Fruit fly (Drosophila melanogaster) whole organism, embryonic: ENCODE results near the gene CG5521.
A peak's percentile ranks its signal among the peaks of the same experiment; 100 is the strongest.

Experiments
- ATbp ChIP-seq: fragments of 200-800 bp; sonication (Bioruptor generic); optimal IDR thresholded peaks from 2 replicates; lab custom pipeline; 2017; ENCODE audit warnings: missing biosample characterization, mild to moderate bottlenecking, missing genetic modification characterization, missing genetic modification reagents
- Adf1 ChIP-seq: fragments of 200-800 bp; sonication (Bioruptor generic); IDR thresholded peaks from 2 replicates; pipeline ENCODE4 v1.3.6; 2022; ENCODE audit warnings: missing biosample characterization, missing genetic modification characterization
- Aef1 ChIP-seq: fragments of 200-800 bp; sonication (Bioruptor generic); IDR thresholded peaks from 3 replicates; pipeline ENCODE4 v1.3.6; 2022; ENCODE audit warnings: missing biosample characterization, missing genetic modification characterization
- Bgb ChIP-seq: fragments of 200-800 bp; sonication (Bioruptor generic); IDR thresholded peaks from 2 replicates; pipeline ENCODE4 v1.3.6; 2022; ENCODE audit warnings: missing biosample characterization, missing genetic modification characterization; ENCODE audit not compliant: partially characterized antibody
- CG1024 ChIP-seq: fragments of 200-800 bp; sonication (Bioruptor generic); IDR thresholded peaks from 2 replicates; pipeline ENCODE4 v1.3.6; 2022; ENCODE audit warnings: missing biosample characterization, missing genetic modification characterization
- CG10543 ChIP-seq: fragments of 200-800 bp; sonication (Bioruptor generic); optimal IDR thresholded peaks from 3 replicates; lab custom pipeline; 2017; ENCODE audit warnings: missing biosample characterization, mild to moderate bottlenecking, missing genetic modification characterization, moderate library complexity
- CG11093 ChIP-seq: fragments of 200-800 bp; sonication (Bioruptor generic); IDR thresholded peaks from 3 replicates; pipeline ENCODE4 v1.3.6; 2022; ENCODE audit warnings: missing biosample characterization, missing genetic modification characterization
- CG1233 ChIP-seq: fragments of 200-800 bp; sonication (Bioruptor generic); optimal IDR thresholded peaks from 4 replicates; lab custom pipeline; 2018; ENCODE audit warnings: missing biosample characterization, mild to moderate bottlenecking, missing genetic modification characterization
- CG12659 ChIP-seq: fragments of 200-800 bp; sonication (Bioruptor generic); optimal IDR thresholded peaks from 3 replicates; lab custom pipeline; 2017; ENCODE audit warnings: mild to moderate bottlenecking, missing biosample characterization, missing genetic modification reagents, missing genetic modification characterization
- CG13287 ChIP-seq: fragments of 200-800 bp; sonication (Bioruptor generic); IDR thresholded peaks from 2 replicates; pipeline ENCODE4 v1.3.6; 2022; ENCODE audit warnings: missing biosample characterization, missing genetic modification characterization; ENCODE audit not compliant: partially characterized antibody
- CG13624 ChIP-seq: fragments of 200-800 bp; sonication (Bioruptor generic); optimal IDR thresholded peaks from 2 replicates; lab custom pipeline; 2016; ENCODE audit warnings: missing biosample characterization, missing genetic modification characterization
- CG14667 ChIP-seq: fragments of 200-800 bp; sonication (Bioruptor generic); IDR thresholded peaks from 2 replicates; pipeline ENCODE4 v1.3.6; 2022; ENCODE audit warnings: missing biosample characterization, missing genetic modification characterization
- CG14710 ChIP-seq: fragments of 200-800 bp; sonication (Bioruptor generic); optimal IDR thresholded peaks from 3 replicates; lab custom pipeline; 2019; ENCODE audit warnings: missing biosample characterization, mild to moderate bottlenecking, missing genetic modification characterization, moderate library complexity
- CG15011 ChIP-seq: fragments of 200-800 bp; sonication (Bioruptor generic); optimal IDR thresholded peaks from 3 replicates; lab custom pipeline; 2018; ENCODE audit warnings: missing biosample characterization, mild to moderate bottlenecking, missing genetic modification characterization
- CG15514 ChIP-seq: fragments of 200-800 bp; sonication (Bioruptor generic); optimal IDR thresholded peaks from 3 replicates; lab custom pipeline; 2017; ENCODE audit warnings: missing biosample characterization, missing genetic modification characterization, mild to moderate bottlenecking, moderate library complexity, missing genetic modification reagents
- CG1603 ChIP-seq: fragments of 200-800 bp; sonication (Bioruptor generic); optimal IDR thresholded peaks from 2 replicates; lab custom pipeline; 2019; ENCODE audit warnings: missing biosample characterization, mild to moderate bottlenecking, missing genetic modification characterization, moderate library complexity
- CG17802 ChIP-seq: fragments of 200-800 bp; sonication (Bioruptor generic); optimal IDR thresholded peaks from 2 replicates; lab custom pipeline; 2018; ENCODE audit warnings: missing biosample characterization, mild to moderate bottlenecking, missing genetic modification characterization, moderate library complexity
- CG18619 ChIP-seq: fragments of 200-800 bp; sonication (Bioruptor generic); optimal IDR thresholded peaks from 3 replicates; lab custom pipeline; 2017; ENCODE audit warnings: missing biosample characterization, mild to moderate bottlenecking, missing genetic modification characterization
- CG2199 ChIP-seq: fragments of 200-800 bp; sonication (Bioruptor generic); IDR thresholded peaks from 3 replicates; pipeline ENCODE4 v1.3.6; 2022; ENCODE audit warnings: missing biosample characterization, missing genetic modification characterization
- CG32532 ChIP-seq: fragments of 200-800 bp; sonication (Bioruptor generic); IDR thresholded peaks from 2 replicates; pipeline ENCODE4 v1.3.6; 2022; ENCODE audit warnings: missing biosample characterization, missing genetic modification characterization
- CG32772 ChIP-seq: fragments of 200-800 bp; sonication (Bioruptor generic); IDR thresholded peaks from 2 replicates; pipeline ENCODE4 v1.3.6; 2022; ENCODE audit warnings: missing biosample characterization, missing genetic modification characterization
- CG34376 ChIP-seq: fragments of 200-800 bp; sonication (Bioruptor generic); optimal IDR thresholded peaks from 2 replicates; lab custom pipeline; 2018; ENCODE audit warnings: missing biosample characterization, mild to moderate bottlenecking, missing genetic modification characterization
- CG7839 ChIP-seq: fragments of 200-800 bp; sonication (Bioruptor generic); optimal IDR thresholded peaks from 3 replicates; lab custom pipeline; 2018; ENCODE audit warnings: missing biosample characterization, mild to moderate bottlenecking, missing genetic modification characterization, moderate library complexity
- CG9932 ChIP-seq: fragments of 200-800 bp; sonication (Bioruptor generic); IDR thresholded peaks from 2 replicates; pipeline ENCODE4 v1.3.6; 2022; ENCODE audit warnings: missing biosample characterization, missing genetic modification characterization
- D19A ChIP-seq: fragments of 200-800 bp; optimal IDR thresholded peaks from 3 replicates; lab custom pipeline; 2019; ENCODE audit warnings: missing biosample characterization, mild to moderate bottlenecking, missing genetic modification characterization, moderate library complexity
- E2f2 ChIP-seq: fragments of 200-800 bp; sonication (Bioruptor generic); IDR thresholded peaks from 2 replicates; pipeline ENCODE4 v1.3.6; 2022; ENCODE audit warnings: missing biosample characterization, missing genetic modification characterization
- Fer2 ChIP-seq: fragments of 200-800 bp; sonication (Bioruptor generic); optimal IDR thresholded peaks from 2 replicates; lab custom pipeline; 2018; ENCODE audit warnings: missing biosample characterization, mild to moderate bottlenecking, missing genetic modification characterization, moderate library complexity
- HLH4C ChIP-seq: fragments of 200-800 bp; sonication (Bioruptor generic); IDR thresholded peaks from 3 replicates; pipeline ENCODE4 v1.3.6; 2022; ENCODE audit warnings: missing biosample characterization, missing genetic modification characterization; ENCODE audit not compliant: partially characterized antibody
- MBD-R2 ChIP-seq: fragments of 200-800 bp; sonication (Bioruptor generic); IDR thresholded peaks from 2 replicates; pipeline ENCODE4 v1.3.6; 2022; ENCODE audit warnings: missing biosample characterization, missing genetic modification characterization
- Neu2 ChIP-seq: fragments of 200-800 bp; sonication (Bioruptor generic); optimal IDR thresholded peaks from 3 replicates; lab custom pipeline; 2016; ENCODE audit warnings: missing biosample characterization, missing genetic modification characterization, borderline replicate concordance
- Nf-YC ChIP-seq: fragments of 200-800 bp; optimal IDR thresholded peaks from 3 replicates; lab custom pipeline; 2019; ENCODE audit warnings: missing biosample characterization, mild to moderate bottlenecking, missing genetic modification characterization, moderate library complexity
- Scr ChIP-seq: fragments of 200-800 bp; sonication (Bioruptor generic); IDR thresholded peaks from 2 replicates; pipeline ENCODE4 v1.3.6; 2022; ENCODE audit warnings: missing biosample characterization, missing genetic modification characterization; ENCODE audit not compliant: partially characterized antibody
- Sry-β ChIP-seq: fragments of 200-800 bp; sonication (Bioruptor generic); optimal IDR thresholded peaks from 2 replicates; lab custom pipeline; 2018; ENCODE audit warnings: missing biosample characterization, mild to moderate bottlenecking, missing genetic modification characterization, moderate library complexity
- Stat92E ChIP-seq, 3 experiments: fragments of >200 bp in 2 of 3; fragments of 200-800 bp in 1 of 3; sonication (Bioruptor generic) in 1 of 3; optimal IDR thresholded peaks; 2 replicates each; lab custom pipeline; 2017 to 2019; ENCODE audit warnings: missing biosample characterization in 3 of 3, missing genetic modification characterization in 3 of 3, mild to moderate bottlenecking in 1 of 3, moderate library complexity in 1 of 3
- Taf1 ChIP-seq: fragments of 200-800 bp; sonication (Bioruptor generic); IDR thresholded peaks from 2 replicates; pipeline ENCODE4 v1.3.6; 2022; ENCODE audit warnings: missing biosample characterization, missing genetic modification characterization
- YL-1 ChIP-seq: fragments of 200-800 bp; sonication (Bioruptor generic); optimal IDR thresholded peaks from 3 replicates; lab custom pipeline; 2017; ENCODE audit warnings: missing biosample characterization, mild to moderate bottlenecking, missing genetic modification characterization
- amos ChIP-seq: fragments of 200-800 bp; sonication (Bioruptor generic); IDR thresholded peaks from 2 replicates; pipeline ENCODE4 v1.3.6; 2022; ENCODE audit warnings: missing biosample characterization, missing genetic modification characterization; ENCODE audit not compliant: partially characterized antibody
- ara ChIP-seq: fragments of 200-800 bp; sonication (Bioruptor generic); IDR thresholded peaks from 2 replicates; pipeline ENCODE4 v1.3.6; 2022; ENCODE audit warnings: missing biosample characterization, missing genetic modification characterization
- bbx ChIP-seq: fragments of 200-800 bp; sonication (Bioruptor generic); IDR thresholded peaks from 2 replicates; pipeline ENCODE4 v1.3.6; 2022; ENCODE audit warnings: missing biosample characterization, missing genetic modification characterization; ENCODE audit not compliant: partially characterized antibody
- her ChIP-seq: fragments of 200-800 bp; sonication (Bioruptor generic); optimal IDR thresholded peaks from 2 replicates; lab custom pipeline; 2016; ENCODE audit warnings: missing biosample characterization, missing genetic modification characterization
- hkb ChIP-seq, 2 experiments: fragments of 200-800 bp in 1 of 2; fragments of >200 bp in 1 of 2; sonication (Bioruptor generic) in 1 of 2; IDR thresholded peaks in 1 of 2; optimal IDR thresholded peaks in 1 of 2; 2 replicates each; pipeline versions ENCODE4 v1.3.6 to Lab custom; 2017 to 2022; ENCODE audit warnings: missing biosample characterization in 1 of 2, missing genetic modification characterization in 1 of 2
- ind ChIP-seq: fragments of 200-800 bp; sonication (Bioruptor generic); optimal IDR thresholded peaks from 3 replicates; lab custom pipeline; 2016; ENCODE audit warnings: missing biosample characterization, missing genetic modification characterization
- nmo ChIP-seq: fragments of 200-800 bp; sonication (Bioruptor generic); optimal IDR thresholded peaks from 2 replicates; lab custom pipeline; 2018; ENCODE audit warnings: missing biosample characterization, mild to moderate bottlenecking, missing genetic modification characterization, moderate library complexity
- pzg ChIP-seq: fragments of 200-800 bp; sonication (Bioruptor generic); optimal IDR thresholded peaks from 3 replicates; lab custom pipeline; 2018; ENCODE audit warnings: missing biosample characterization, mild to moderate bottlenecking, missing genetic modification characterization, moderate library complexity
- sr ChIP-seq: fragments of 200-800 bp; sonication (Bioruptor generic); IDR thresholded peaks from 3 replicates; pipeline ENCODE4 v1.3.6; 2022; ENCODE audit warnings: missing biosample characterization, missing genetic modification characterization
- tx ChIP-seq: fragments of 200-800 bp; sonication (Bioruptor generic); optimal IDR thresholded peaks from 2 replicates; lab custom pipeline; 2016; ENCODE audit warnings: missing biosample characterization, missing genetic modification characterization
- vvl ChIP-seq: fragments of 200-800 bp; sonication (Bioruptor generic); IDR thresholded peaks from 2 replicates; pipeline ENCODE4 v1.3.6; 2022; ENCODE audit warnings: missing biosample characterization, missing genetic modification characterization
- wdn ChIP-seq: fragments of 200-800 bp; sonication (Bioruptor generic); IDR thresholded peaks from 2 replicates; pipeline ENCODE4 v1.3.6; 2022; ENCODE audit warnings: missing biosample characterization, missing genetic modification characterization

Gene CG5521

DNA sequence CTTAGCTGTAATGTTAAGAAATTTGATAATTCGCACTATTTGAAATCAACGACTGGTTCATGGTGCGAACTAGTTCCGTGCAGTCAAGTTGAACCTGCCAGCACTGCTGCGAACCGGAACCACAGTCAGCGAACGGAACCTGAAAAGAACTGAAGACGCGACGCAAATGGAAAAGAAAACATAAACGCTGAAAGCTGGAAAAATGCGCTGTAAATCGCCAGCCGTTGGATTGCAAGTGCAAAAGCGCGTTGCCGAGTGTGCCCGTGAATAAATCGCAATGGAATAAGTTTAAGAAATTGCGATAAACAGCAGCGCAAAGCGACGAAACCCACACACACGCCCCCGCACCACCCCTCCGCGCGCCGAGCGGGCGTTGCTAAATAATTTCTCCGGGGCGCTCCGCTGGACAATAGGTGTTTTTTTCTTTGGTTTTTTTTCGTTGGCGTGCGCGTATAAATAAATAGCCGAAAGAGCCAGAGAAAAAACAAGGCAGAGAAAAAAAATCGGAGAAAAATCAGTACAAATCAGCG, at the start of gene CG5521:
Gene CG5521 (plus strand): TSS at position 137 of the 530 bp plus-strand sequence.
- TF ChIP-seq CG17802 (tag; lab: Kevin White, UChicago), result no peak
- TF ChIP-seq CG11093 (GFP tag; lab: Robert Waterston, UW), result no peak
- peak; percentile 74 for TF ChIP-seq MBD-R2 (GFP tag; lab: Robert Waterston, UW)
- no peak for TF ChIP-seq CG15011
- no peak for TF ChIP-seq Neu2 (GFP tag; lab: Kevin White, UChicago)
- TF ChIP-seq Aef1 (GFP tag; lab: Robert Waterston, UW), result no peak
- TF ChIP-seq E2f2 (GFP tag; lab: Robert Waterston, UW), result peak; percentile 24; the same call in 1 of the 2 replicates
- TF ChIP-seq Sry-β (GFP tag; lab: Kevin White, UChicago), result peak; percentile 91
- peak; percentile 56 for TF ChIP-seq CG13287 (GFP tag; lab: Robert Waterston, UW)
- TF ChIP-seq Taf1, result no peak
- no peak for TF ChIP-seq CG14710 (tag; lab: Kevin White, UChicago)
- 0 out of 2 replicates have a peak, but pooled peaks have one; percentile 16 for TF ChIP-seq CG9932 (GFP tag; lab: Robert Waterston, UW)
- TF ChIP-seq ind, result no peak
- TF ChIP-seq pzg (GFP tag; lab: Kevin White, UChicago), result peak; percentile 47
- peak; percentile 38 for TF ChIP-seq CG10543
- TF ChIP-seq D19A (tag; lab: Kevin White, UChicago), result peak; percentile 37
- TF ChIP-seq her (GFP tag; lab: Kevin White, UChicago), result peak; percentile 5
- TF ChIP-seq vvl (GFP tag; lab: Robert Waterston, UW), result no peak
- 0 out of 2 replicates have a peak, but pooled peaks have one; percentile 24 for TF ChIP-seq ara (GFP tag; lab: Robert Waterston, UW)
- peak; percentile 76 for TF ChIP-seq YL-1 (GFP tag; lab: Kevin White, UChicago)
- TF ChIP-seq CG15514 (GFP tag; lab: Kevin White, UChicago), result peak; percentile 100
- peak in 1 of 3 experiments; percentile 49 for TF ChIP-seq Stat92E (GFP tag; optimal IDR thresholded peaks at IDR 0.05; lab: Kevin White, UChicago)
- peak; percentile 63 for TF ChIP-seq CG13624 (GFP tag; lab: Kevin White, UChicago)
- peak; percentile 34 for TF ChIP-seq CG12659 (GFP tag; lab: Kevin White, UChicago)
- TF ChIP-seq tx (GFP tag; lab: Kevin White, UChicago), result no peak
- TF ChIP-seq sr (GFP tag; lab: Robert Waterston, UW), result peak; percentile 67; the same call in 2 of the 3 replicates
- peak; percentile 2 for TF ChIP-seq CG1603 (tag; lab: Kevin White, UChicago)
- no peak for TF ChIP-seq wdn
- TF ChIP-seq Adf1 (GFP tag; lab: Robert Waterston, UW), result peak; percentile 57
- TF ChIP-seq nmo (GFP tag; lab: Kevin White, UChicago), result peak; percentile 0
- TF ChIP-seq CG34376, result peak; percentile 5
- peak; percentile 45 for TF ChIP-seq Scr (GFP tag; lab: Robert Waterston, UW)
- peak; percentile 50; the same call in 1 of the 2 replicates for TF ChIP-seq CG32772
- TF ChIP-seq Nf-YC (tag; lab: Kevin White, UChicago), result peak; percentile 11
- TF ChIP-seq bbx (GFP tag; lab: Robert Waterston, UW), result peak; percentile 45
- no peak for TF ChIP-seq CG1024 (GFP tag; lab: Robert Waterston, UW)
- no peak for TF ChIP-seq Fer2 (tag; lab: Kevin White, UChicago)
- peak; percentile 36; the same call in 1 of the 3 replicates for TF ChIP-seq HLH4C (GFP tag; lab: Robert Waterston, UW)
- peak; percentile 80 for TF ChIP-seq Bgb (GFP tag; lab: Robert Waterston, UW)
- no peak for TF ChIP-seq hkb (optimal IDR thresholded peaks at IDR 0.05; lab: Kevin White, UChicago)
- TF ChIP-seq hkb (GFP tag; IDR thresholded peaks at IDR 0.05; lab: Robert Waterston, UW), result peak; percentile 50; the same call in 1 of the 2 replicates
- peak; percentile 29; the same call in 1 of the 2 replicates for TF ChIP-seq CG32532 (GFP tag; lab: Robert Waterston, UW)
- TF ChIP-seq CG18619, result no peak
- TF ChIP-seq CG14667 (GFP tag; lab: Robert Waterston, UW), result no peak
- TF ChIP-seq CG2199 (GFP tag; lab: Robert Waterston, UW), result peak; percentile 47; the same call in 1 of the 3 replicates
- no peak for TF ChIP-seq ATbp (GFP tag; lab: Kevin White, UChicago)
- peak; percentile 78; the same call in 1 of the 2 replicates for TF ChIP-seq amos (GFP tag; lab: Robert Waterston, UW)
- peak; percentile 7 for TF ChIP-seq CG7839 (tag; lab: Kevin White, UChicago)
- TF ChIP-seq CG1233 (GFP tag; lab: Kevin White, UChicago), result no peak
